Fruit fly (Drosophila melanogaster): ENCODE results near the gene Pli.

The Pli gene

dm6 chr3R:23928950-23929602, 39.2 kb upstream of the Pli start, which contains the start of the genes CG43998, CG43999 and CG31142 (continued):
- TF ChIP-seq Ets65A (GFP tag) (peak; percentile 15), gcm (GFP tag; optimal IDR thresholded peaks at IDR 0.05) (no peak), grau (tag; optimal IDR thresholded peaks at IDR 0.05) (no peak), maf-S (GFP tag; optimal IDR thresholded peaks at IDR 0.05) (no peak), CG7928 (GFP tag; optimal IDR thresholded peaks at IDR 0.05) (no peak), bcd (GFP tag; optimal IDR thresholded peaks at IDR 0.05) (no peak), Pdp1 (GFP tag; optimal IDR thresholded peaks at IDR 0.05) (peak in 1 of 2 experiments; percentile 15), lab (GFP tag; optimal IDR thresholded peaks at IDR 0.05) (no peak), aop (GFP tag; IDR thresholded peaks at IDR 0.05) (no peak), Abd-B (GFP tag; optimal IDR thresholded peaks at IDR 0.05) (no peak), CG7963 (GFP tag; IDR thresholded peaks at IDR 0.05; ENCODE audit: partially characterized antibody) (no peak), bsh (GFP tag; optimal IDR thresholded peaks at IDR 0.05) (no peak), Mad (GFP tag; optimal IDR thresholded peaks at IDR 0.05) (no peak), PHDP (tag; optimal IDR thresholded peaks at IDR 0.05) (no peak), chif (GFP tag; optimal IDR thresholded peaks at IDR 0.05) (no peak), row (GFP tag; IDR thresholded peaks at IDR 0.05) (peak; percentile 71), tin (GFP tag; optimal IDR thresholded peaks at IDR 0.05) (no peak), pita (GFP tag; optimal IDR thresholded peaks at IDR 0.05) (no peak), lmd (GFP tag; IDR thresholded peaks at IDR 0.05) (no peak), CG13624 (GFP tag; optimal IDR thresholded peaks at IDR 0.05) (no peak), stc (GFP tag; IDR thresholded peaks at IDR 0.05) (no peak), CG2889 (GFP tag; IDR thresholded peaks at IDR 0.05) (no peak), lbe (GFP tag; optimal IDR thresholded peaks at IDR 0.05) (no peak), CG1529 (GFP tag; optimal IDR thresholded peaks at IDR 0.05) (no peak), CG9932 (GFP tag; IDR thresholded peaks at IDR 0.05) (no peak), HLH3B (GFP tag; IDR thresholded peaks at IDR 0.05) (no peak), dpn (GFP tag; optimal IDR thresholded peaks at IDR 0.05) (peak in 1 of 2 experiments; percentile 5), ewg (GFP tag; optimal IDR thresholded peaks at IDR 0.05) (no peak), Hey (tag; optimal IDR thresholded peaks at IDR 0.05) (no peak), Dp (GFP tag; optimal IDR thresholded peaks at IDR 0.05) (peak; percentile 53), CG16813 (GFP tag; IDR thresholded peaks at IDR 0.05; ENCODE audit: partially characterized antibody) (no peak), Dad (GFP tag; optimal IDR thresholded peaks at IDR 0.05) (no peak), zen (tag; optimal IDR thresholded peaks at IDR 0.05) (no peak), CG10147 (GFP tag; optimal IDR thresholded peaks at IDR 0.05) (no peak), CG18011 (GFP tag; optimal IDR thresholded peaks at IDR 0.05) (no peak), Nf-YB (GFP tag; optimal IDR thresholded peaks at IDR 0.05) (no peak), Atf3 (GFP tag; optimal IDR thresholded peaks at IDR 0.05) (no peak), dysf (GFP tag; IDR thresholded peaks at IDR 0.05) (no peak), CG34376 (GFP tag; optimal IDR thresholded peaks at IDR 0.05) (peak; percentile 6), Myb (GFP tag; optimal IDR thresholded peaks at IDR 0.05) (peak; percentile 41), CG18764 (GFP tag; optimal IDR thresholded peaks at IDR 0.05) (no peak), vfl (GFP tag; optimal IDR thresholded peaks at IDR 0.05) (no peak), CG2202 (tag; optimal IDR thresholded peaks at IDR 0.05) (no peak), tap (tag; optimal IDR thresholded peaks at IDR 0.05) (no peak), Taf1 (GFP tag; IDR thresholded peaks at IDR 0.05) (no peak), Sry-δ (GFP tag; optimal IDR thresholded peaks at IDR 0.05) (peak; percentile 15), CG2712 (tag; optimal IDR thresholded peaks at IDR 0.05) (no peak), CG10959 (GFP tag; IDR thresholded peaks at IDR 0.05) (no peak), CG12155 (GFP tag; optimal IDR thresholded peaks at IDR 0.05) (no peak), E2f2 (GFP tag; IDR thresholded peaks at IDR 0.05) (peak; percentile 32), Elba2 (GFP tag; optimal IDR thresholded peaks at IDR 0.05) (no peak)

Data from whole organism, embryonic.